Worm (Caenorhabditis elegans) whole organism, young adult: ENCODE results near the gene nsph-4.3.

Source experiments
- B0035.1 ChIP-seq: sonication (generic microtip); optimal IDR thresholded peaks from 2 replicates; lab custom pipeline; 2016; ENCODE audit warnings: missing genetic modification characterization, mild to moderate bottlenecking, missing compliant biosample characterization, missing genotype, missing genetic modification reagents
- F49E8.2 ChIP-seq: sonication (generic microtip); optimal IDR thresholded peaks from 3 replicates; lab custom pipeline; 2017; ENCODE audit warnings: missing genetic modification characterization, mild to moderate bottlenecking, missing compliant biosample characterization, antibody characterized with exemption, moderate library complexity; ENCODE audit not compliant: insufficient read depth
- ama-1 ChIP-seq, 3 experiments: fragments of 150-350 bp in 1 of 3; sonication (generic microtip) in 2 of 3; optimal IDR thresholded peaks; 2 replicates each; lab custom pipeline; 2014 to 2018; ENCODE audit warnings: missing biosample characterization in 2 of 3, missing genetic modification characterization in 2 of 3, missing genetic modification reagents in 2 of 3
- ceh-79 ChIP-seq: sonication (generic microtip); optimal IDR thresholded peaks from 2 replicates; lab custom pipeline; 2017; ENCODE audit warnings: mild to moderate bottlenecking, missing genetic modification characterization, missing compliant biosample characterization
- hmg-1.2 ChIP-seq: fragments of 200-800 bp; sonication (Bioruptor generic); IDR thresholded peaks from 2 replicates; pipeline ENCODE4 v1.3.6; 2022; ENCODE audit warnings: missing genetic modification reagents, missing genetic modification characterization, missing compliant biosample characterization
- somi-1 ChIP-seq: fragments of 200-800 bp; sonication (Bioruptor generic); optimal IDR thresholded peaks from 2 replicates; lab custom pipeline; 2018; ENCODE audit warnings: mild to moderate bottlenecking, missing genetic modification characterization, missing compliant biosample characterization

DNA sequence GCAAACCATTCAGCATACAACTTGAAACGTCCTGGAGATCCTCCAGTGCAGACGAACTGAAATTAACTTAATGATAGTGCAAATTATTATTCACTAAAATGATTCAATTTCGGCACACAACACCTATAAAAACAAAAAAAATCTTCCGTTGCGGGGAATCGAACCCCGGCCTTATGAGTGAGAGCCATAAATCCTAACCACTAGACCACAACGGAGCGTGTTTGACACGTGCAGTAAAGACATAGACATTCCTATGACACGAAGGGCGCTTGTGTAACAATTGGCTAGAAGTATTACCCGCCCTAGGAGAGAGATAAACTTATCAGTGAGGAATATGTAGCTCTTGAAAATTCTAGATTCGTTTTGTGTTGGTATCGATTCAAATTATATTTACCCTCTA, 32.9 kb upstream of the nsph-4.3 start:
- no peak for TF ChIP-seq somi-1 (GFP tag; lab: Kevin White, UChicago)
- TF ChIP-seq ceh-79 = no peak
- TF ChIP-seq hmg-1.2 (GFP tag; lab: Robert Waterston, UW) = peak; percentile 47
- TF ChIP-seq F49E8.2 (tag; lab: Kevin White, UChicago) = peak; percentile 45
- TF ChIP-seq B0035.1 (tag; lab: Kevin White, UChicago) = no peak
- TF ChIP-seq ama-1 (optimal IDR thresholded peaks at IDR 0.05; lab: Kevin White, UChicago) = no peak
- TF ChIP-seq ama-1 (GFP tag; optimal IDR thresholded peaks at IDR 0.05; lab: Kevin White, UChicago) = peak in 1 of 2 experiments; percentile 37
